Worm (Caenorhabditis elegans): ENCODE measurements around the gene srh-166.

- TF ChIP-seq blmp-1 (tag; optimal IDR thresholded peaks at IDR 0.05) (no peak), nhr-237 (tag; optimal IDR thresholded peaks at IDR 0.05) (no peak), nhr-12 (tag; optimal IDR thresholded peaks at IDR 0.05) (no peak), lin-13 (tag; optimal IDR thresholded peaks at IDR 0.05) (no peak), elt-3 (tag; optimal IDR thresholded peaks at IDR 0.05) (no peak), snpc-4 (tag; optimal IDR thresholded peaks at IDR 0.05) (no peak), cnd-1 (tag; optimal IDR thresholded peaks at IDR 0.05) (no peak), bed-3 (GFP tag; optimal IDR thresholded peaks at IDR 0.05) (no peak), mls-2 (tag; optimal IDR thresholded peaks at IDR 0.05) (no peak), ceh-43 (GFP tag; optimal IDR thresholded peaks at IDR 0.05) (no peak), lin-32 (GFP tag; optimal IDR thresholded peaks at IDR 0.05) (no peak), sem-2 (GFP tag; optimal IDR thresholded peaks at IDR 0.05) (no peak), elt-1 (tag; optimal IDR thresholded peaks at IDR 0.05; ENCODE audit: borderline replicate concordance, insufficient read depth) (no peak)
Observed at ce11 chrV:20476981-20477380, 48.7 kb downstream of the srh-166 start.

Measured in whole organism, mixed stage, embryonic.